Fruit fly (Drosophila melanogaster): ENCODE results near the gene CG17261.

dm6 chr2L:3029012-3029411 is 13.3 kb upstream of the CG17261 start, which contains the start of the genes Sf3b2 and CG17219:
- TF ChIP-seq Hr78 (GFP tag; optimal IDR thresholded peaks at IDR 0.05) (no peak), pan (optimal IDR thresholded peaks at IDR 0.05) (no peak), HLH106 (tag; optimal IDR thresholded peaks at IDR 0.05) (no peak)
